Worm (Caenorhabditis elegans): ENCODE measurements around the gene F54D12.9.

F54D12.9 gene

DNA sequence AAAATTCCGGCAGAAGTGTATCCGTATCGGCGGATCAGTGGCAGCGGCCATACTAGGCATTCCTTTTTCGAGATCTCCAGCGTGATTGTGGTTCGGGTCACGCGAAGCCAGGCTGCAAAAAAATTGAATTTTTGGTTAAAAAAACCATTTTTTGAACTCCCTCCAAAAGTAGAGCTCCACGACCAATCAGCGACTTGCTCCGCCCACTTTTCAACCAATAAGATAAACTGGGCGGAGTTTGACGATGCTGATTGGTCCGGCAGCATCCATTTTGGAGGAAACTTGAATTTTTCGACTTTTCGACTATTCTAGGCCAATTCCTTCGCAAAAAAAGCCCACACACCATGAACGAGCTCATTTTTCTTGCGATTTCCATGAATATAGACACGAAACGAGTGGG, 7.0 kb downstream of the F54D12.9 start:
- peak; percentile 76 for TF ChIP-seq nfya-1 (tag; optimal IDR thresholded peaks at IDR 0.05)
- TF ChIP-seq hlh-13 (GFP tag; optimal IDR thresholded peaks at IDR 0.05) = no peak
- no peak for TF ChIP-seq unc-42 (tag; optimal IDR thresholded peaks at IDR 0.05)

DNA sequence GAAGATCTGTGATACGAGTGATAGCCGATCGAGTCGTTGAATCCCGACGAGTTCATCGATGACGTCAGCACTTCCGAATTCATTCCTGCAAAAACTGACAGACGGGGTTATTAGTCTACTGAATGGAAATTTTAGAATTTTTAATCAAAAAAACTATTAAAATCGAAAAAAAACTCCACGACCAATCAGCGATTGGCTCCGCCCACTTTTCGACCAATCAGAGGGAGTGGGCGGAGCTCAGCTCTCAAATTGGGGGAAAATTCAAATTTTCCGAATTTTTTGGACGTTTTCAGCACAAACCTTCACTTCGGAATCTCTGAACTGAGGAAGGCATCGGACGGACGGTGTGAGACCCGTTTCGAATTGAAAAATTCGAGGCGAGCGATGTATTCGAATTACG, 8.6 kb downstream of the F54D12.9 start:
- TF ChIP-seq sdc-2 (tag; optimal IDR thresholded peaks at IDR 0.05) (no peak), dve-1 (tag; optimal IDR thresholded peaks at IDR 0.05) (no peak), nfya-1 (tag; optimal IDR thresholded peaks at IDR 0.05) (peak; percentile 80)

DNA sequence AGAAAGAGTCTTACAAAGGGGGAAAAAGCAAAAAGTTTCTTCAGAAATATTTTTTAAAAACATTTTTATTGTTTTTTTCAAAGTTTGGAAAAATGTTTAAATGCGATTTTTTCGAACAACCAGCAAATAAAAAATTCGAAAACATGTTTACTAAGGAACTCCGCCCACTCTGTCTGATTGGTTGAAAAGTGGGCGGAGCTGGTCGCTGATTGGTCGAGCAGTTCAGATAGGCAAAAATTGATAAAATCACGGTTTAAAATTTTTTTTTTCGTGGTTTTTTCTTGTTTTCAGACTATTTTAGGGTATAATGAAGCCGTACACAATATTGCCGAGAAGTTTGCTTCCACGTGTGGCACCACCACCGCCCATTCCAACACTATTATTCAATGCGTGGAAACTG, 9.4 kb downstream of the F54D12.9 start:
- TF ChIP-seq pqm-1 (tag; optimal IDR thresholded peaks at IDR 0.05) = no peak
- peak; percentile 52 for TF ChIP-seq nfya-1 (tag; optimal IDR thresholded peaks at IDR 0.05)
- TF ChIP-seq unc-42 (tag; optimal IDR thresholded peaks at IDR 0.05) = no peak

DNA sequence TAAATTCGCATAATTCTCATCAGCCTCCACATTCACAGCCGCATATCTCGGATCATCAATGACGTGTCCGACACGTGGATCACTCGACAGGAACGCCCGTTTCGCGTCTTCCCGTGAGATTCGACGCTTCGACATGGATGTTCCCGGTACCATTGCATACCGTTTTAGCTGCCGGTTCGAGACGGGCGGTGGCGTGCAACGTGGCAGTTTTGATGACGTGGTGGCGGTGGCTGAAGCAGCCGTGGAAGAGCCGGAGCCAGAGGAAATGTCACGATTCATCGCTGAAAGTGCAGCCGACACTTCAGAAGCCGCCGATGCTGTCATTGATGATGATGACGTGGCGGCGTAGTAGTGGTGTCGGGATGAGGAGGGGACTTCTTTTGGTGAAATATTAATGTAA, 10.0 kb downstream of the F54D12.9 start:
- TF ChIP-seq ets-4 (tag; optimal IDR thresholded peaks at IDR 0.05) (no peak), lin-11 (tag; optimal IDR thresholded peaks at IDR 0.05) (no peak), pha-4 (tag; optimal IDR thresholded peaks at IDR 0.05) (no peak), mec-3 (tag; optimal IDR thresholded peaks at IDR 0.05; ENCODE audit: borderline replicate concordance) (no peak), pag-3 (tag; optimal IDR thresholded peaks at IDR 0.05; ENCODE audit: borderline replicate concordance) (no peak), zip-5 (tag; optimal IDR thresholded peaks at IDR 0.05) (no peak), che-1 (tag; optimal IDR thresholded peaks at IDR 0.05) (no peak), ceh-18 (tag; optimal IDR thresholded peaks at IDR 0.05) (no peak), syd-9 (tag; optimal IDR thresholded peaks at IDR 0.05) (no peak)

- TF ChIP-seq ceh-19 (GFP tag; optimal IDR thresholded peaks at IDR 0.05) = no peak
Observed at ce11 chrII:1369322-1369721, 12.2 kb downstream of the F54D12.9 start.

DNA sequence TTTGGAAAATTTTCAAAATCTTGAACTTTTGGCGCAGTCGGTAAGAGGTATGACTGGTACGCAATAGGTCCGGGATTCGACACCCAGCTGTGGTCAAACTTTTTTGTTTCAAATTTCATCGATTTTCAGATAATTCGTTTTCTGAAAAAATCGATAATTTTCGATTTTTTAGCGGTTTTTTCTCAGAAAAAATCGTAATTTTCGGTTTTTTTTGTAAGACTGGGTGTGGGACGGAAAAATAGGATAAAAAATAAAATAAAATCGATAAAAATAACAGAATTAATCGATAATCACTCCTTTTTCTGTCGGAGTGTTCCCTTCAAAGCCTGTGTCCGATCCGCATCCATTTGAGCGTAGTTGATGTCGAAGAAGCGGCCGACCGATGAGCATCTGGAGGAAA, 12.8 kb downstream of the F54D12.9 start:
- TF ChIP-seq ceh-45 (GFP tag; IDR thresholded peaks at IDR 0.05) (no peak), hlh-15 (tag; optimal IDR thresholded peaks at IDR 0.05) (no peak), pax-1 (tag; optimal IDR thresholded peaks at IDR 0.05) (no peak), T23F11.4 (GFP tag; optimal IDR thresholded peaks at IDR 0.05) (no peak), pros-1 (tag; optimal IDR thresholded peaks at IDR 0.05) (no peak), ceh-48 (tag; optimal IDR thresholded peaks at IDR 0.05) (no peak)

ce11 chrII:1365985-1366384, 15.5 kb downstream of the F54D12.9 start:
- TF ChIP-seq nhr-11 (tag; optimal IDR thresholded peaks at IDR 0.05) = no peak
- TF ChIP-seq ceh-2 (tag; optimal IDR thresholded peaks at IDR 0.05) = no peak
- no peak for TF ChIP-seq pros-1 (tag; optimal IDR thresholded peaks at IDR 0.05)
- no peak for TF ChIP-seq dve-1 (tag; optimal IDR thresholded peaks at IDR 0.05)
- TF ChIP-seq fax-1 (tag; optimal IDR thresholded peaks at IDR 0.05) = no peak
- TF ChIP-seq ceh-19 (GFP tag; optimal IDR thresholded peaks at IDR 0.05) = no peak
- no peak for TF ChIP-seq lin-11 (tag; optimal IDR thresholded peaks at IDR 0.05)

DNA sequence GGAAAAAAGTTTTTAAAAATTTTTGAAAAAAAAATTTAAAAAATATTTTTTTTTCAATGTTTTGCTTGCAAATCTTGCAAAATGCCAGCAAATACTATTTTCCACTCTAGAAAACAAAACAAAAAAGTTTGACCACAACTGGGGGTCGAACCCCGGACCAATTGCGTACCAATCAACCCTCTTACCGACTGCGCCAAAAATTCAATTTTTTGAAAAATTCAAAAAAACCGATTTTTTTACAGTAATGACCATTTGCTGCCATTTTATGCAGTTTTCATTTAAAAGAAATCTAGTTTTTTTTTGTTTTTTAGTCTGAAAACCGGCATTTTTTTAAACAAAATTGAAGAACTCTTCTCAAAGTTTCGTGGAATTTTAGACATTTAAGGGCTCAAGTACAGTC, 19.1 kb downstream of the F54D12.9 start:
- TF ChIP-seq hlh-13 (GFP tag; optimal IDR thresholded peaks at IDR 0.05) = no peak
- TF ChIP-seq ceh-31 (tag; optimal IDR thresholded peaks at IDR 0.05) = no peak
- TF ChIP-seq fax-1 (tag; optimal IDR thresholded peaks at IDR 0.05) = no peak
- no peak for TF ChIP-seq ceh-24 (tag; optimal IDR thresholded peaks at IDR 0.05)
- TF ChIP-seq F13H6.1 (tag; optimal IDR thresholded peaks at IDR 0.05) = no peak
- no peak for TF ChIP-seq unc-3 (GFP tag; conservative IDR thresholded peaks at IDR 0.05)
- no peak for TF ChIP-seq unc-3 (tag; optimal IDR thresholded peaks at IDR 0.05)
- TF ChIP-seq lim-6 (tag; optimal IDR thresholded peaks at IDR 0.05) = no peak
- TF ChIP-seq nfya-1 (tag; optimal IDR thresholded peaks at IDR 0.05) = no peak
- no peak for TF ChIP-seq odd-2 (tag; optimal IDR thresholded peaks at IDR 0.05)
- TF ChIP-seq ahr-1 (tag; optimal IDR thresholded peaks at IDR 0.05) = no peak
- no peak for TF ChIP-seq C08G9.2 (tag; optimal IDR thresholded peaks at IDR 0.05)
- TF ChIP-seq npax-4 (tag; optimal IDR thresholded peaks at IDR 0.05) = no peak
- no peak for TF ChIP-seq elt-2 (tag; optimal IDR thresholded peaks at IDR 0.05)
- TF ChIP-seq tbx-2 (tag; optimal IDR thresholded peaks at IDR 0.05) = no peak
- no peak for TF ChIP-seq pha-2 (tag; optimal IDR thresholded peaks at IDR 0.05)
- TF ChIP-seq ceh-19 (GFP tag; optimal IDR thresholded peaks at IDR 0.05) = no peak
- TF ChIP-seq dmd-4 (tag; optimal IDR thresholded peaks at IDR 0.05; ENCODE audit: borderline replicate concordance) = no peak
- TF ChIP-seq hlh-15 (tag; optimal IDR thresholded peaks at IDR 0.05) = no peak
- TF ChIP-seq pros-1 (tag; optimal IDR thresholded peaks at IDR 0.05) = no peak
